Worm (Caenorhabditis elegans) whole organism, midembryonic: ENCODE measurements around the gene C12D5.4.

Experiments
- T22C8.4 ChIP-seq: fragments of 200-800 bp; sonication (Bioruptor generic); IDR thresholded peaks from 2 replicates; pipeline ENCODE4 v1.3.6; 2022; ENCODE audit warnings: missing genetic modification characterization, missing compliant biosample characterization
- cog-1 ChIP-seq: sonication (generic microtip); optimal IDR thresholded peaks from 2 replicates; lab custom pipeline; 2016; ENCODE audit warnings: missing genetic modification characterization, missing compliant biosample characterization
- flt-1 ChIP-seq: fragments of 200-800 bp; sonication (Bioruptor generic); IDR thresholded peaks from 2 replicates; pipeline ENCODE4 v1.3.6; 2022; ENCODE audit warnings: missing genetic modification characterization, missing compliant biosample characterization
- klf-2 ChIP-seq: fragments of 200-800 bp; sonication (Bioruptor generic); conservative IDR thresholded peaks from 2 replicates; pipeline ENCODE4 v1.3.6; 2022; ENCODE audit warnings: missing genetic modification reagents, missing genetic modification characterization, missing compliant biosample characterization
- med-1 ChIP-seq: sonication (generic microtip); optimal IDR thresholded peaks from 2 replicates; lab custom pipeline; 2017; ENCODE audit warnings: missing genetic modification characterization, mild to moderate bottlenecking, missing compliant biosample characterization, antibody characterized with exemption, missing genetic modification reagents; ENCODE audit not compliant: insufficient read depth
- ref-1 ChIP-seq: fragments of 200-800 bp; sonication (Bioruptor generic); conservative IDR thresholded peaks from 2 replicates; pipeline ENCODE4 v1.3.6; 2022; ENCODE audit warnings: missing genetic modification reagents, missing genetic modification characterization, missing compliant biosample characterization
- tab-1 ChIP-seq: fragments of 200-800 bp; sonication (Bioruptor generic); IDR thresholded peaks from 2 replicates; pipeline ENCODE4 v1.3.6; 2022; ENCODE audit warnings: missing genetic modification characterization, missing compliant biosample characterization
- ztf-23 ChIP-seq: fragments of 200-800 bp; sonication (Bioruptor generic); IDR thresholded peaks from 2 replicates; pipeline ENCODE4 v1.3.6; 2022; ENCODE audit warnings: missing genetic modification reagents, missing genetic modification characterization, missing compliant biosample characterization
- ztf-29 ChIP-seq: fragments of 200-800 bp; sonication (Bioruptor generic); IDR thresholded peaks from 2 replicates; pipeline ENCODE4 v1.3.6; 2022; ENCODE audit warnings: missing genetic modification reagents, missing genetic modification characterization, missing compliant biosample characterization

The C12D5.4 gene

ce11 chrV:7672258-7672657, at the start of gene C12D5.4:
TSS of gene C12D5.4 (plus strand) at chrV:7672558.
- TF ChIP-seq ztf-23 (GFP tag; lab: Robert Waterston, UW), result no peak
- no peak for TF ChIP-seq klf-2 (GFP tag; lab: Robert Waterston, UW)
- TF ChIP-seq ref-1 (GFP tag; lab: Robert Waterston, UW), result no peak
- TF ChIP-seq med-1 (GFP tag; lab: Kevin White, UChicago), result no peak
- TF ChIP-seq flt-1 (GFP tag; lab: Robert Waterston, UW), result no peak
- TF ChIP-seq ztf-29 (GFP tag; lab: Robert Waterston, UW), result no peak
- TF ChIP-seq tab-1 (GFP tag; lab: Robert Waterston, UW), result no peak
- TF ChIP-seq cog-1 (tag; lab: Kevin White, UChicago), result no peak
- TF ChIP-seq T22C8.4 (GFP tag; lab: Robert Waterston, UW), result no peak

DNA sequence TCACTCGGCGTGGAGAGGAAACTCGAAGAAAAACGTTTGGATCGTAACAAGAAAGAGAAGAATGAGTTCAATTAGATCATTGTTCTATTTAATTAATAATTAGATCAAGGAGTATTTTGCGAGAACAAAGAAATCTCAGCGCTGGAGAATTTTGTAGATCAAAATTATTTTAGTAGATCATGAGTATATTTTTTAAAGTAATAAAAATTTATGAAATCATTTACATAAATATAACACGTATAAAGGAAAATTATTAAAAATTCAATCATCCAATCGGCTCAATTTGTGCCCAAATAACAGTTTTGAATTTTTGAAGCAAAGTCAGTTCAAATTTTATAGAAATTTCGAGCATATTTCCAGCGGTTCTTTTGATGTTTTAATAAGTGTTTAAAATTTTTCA, 48.2 kb upstream of the C12D5.4 start, which contains the start of gene C50E3.13:
Gene C50E3.13 (minus strand): TSS at position 101 of the 400 bp plus-strand sequence.
- TF ChIP-seq ztf-29 (GFP tag; lab: Robert Waterston, UW) (no peak), tab-1 (GFP tag; lab: Robert Waterston, UW) (no peak), ref-1 (GFP tag; lab: Robert Waterston, UW) (no peak), med-1 (GFP tag; lab: Kevin White, UChicago) (no peak), ztf-23 (GFP tag; lab: Robert Waterston, UW) (no peak), flt-1 (GFP tag; lab: Robert Waterston, UW) (no peak)

DNA sequence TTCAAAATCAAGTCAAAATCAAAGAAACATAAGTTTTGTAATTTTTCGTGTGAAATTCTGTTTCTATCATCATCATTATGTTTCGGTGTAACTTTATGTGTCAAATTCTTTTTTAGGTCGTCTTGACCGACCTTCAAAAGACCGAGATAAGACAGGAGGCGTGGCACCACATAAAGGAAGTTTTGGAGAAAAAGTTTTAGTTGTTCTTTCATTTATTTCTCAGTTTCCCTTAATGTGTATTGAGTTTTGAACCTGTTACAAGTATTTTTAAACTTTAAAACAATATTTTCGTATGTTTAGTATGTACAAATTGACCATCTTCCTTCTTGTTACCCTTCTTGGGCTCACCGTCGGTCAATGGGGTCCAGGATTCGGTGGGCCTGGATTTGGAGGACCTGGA, 47.7 kb upstream of the C12D5.4 start, which contains the start of gene grsp-4:
Gene grsp-4 (plus strand): TSS at position 301 of the 400 bp plus-strand sequence.
- no peak for TF ChIP-seq flt-1 (GFP tag; lab: Robert Waterston, UW)

DNA sequence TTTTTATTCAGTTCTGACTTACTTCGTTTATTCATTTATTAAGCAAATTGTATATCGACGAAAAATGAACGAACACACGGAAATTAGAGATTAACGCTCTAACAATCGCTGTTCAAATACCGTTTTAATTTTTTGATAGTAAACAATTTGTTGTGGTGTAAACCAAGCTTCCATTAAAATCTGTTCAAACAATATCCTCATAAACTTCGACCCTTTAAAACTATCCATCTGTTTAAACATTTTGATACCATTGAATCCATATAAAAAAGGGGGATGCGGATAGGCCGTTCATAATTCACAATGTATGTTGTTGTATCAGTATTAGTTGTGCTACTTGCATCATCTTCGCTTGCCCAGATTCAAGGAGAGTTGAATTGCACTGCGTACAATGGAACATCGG, 45.8 kb upstream of the C12D5.4 start, which contains the start of gene F07C4.6:
Gene F07C4.6 (plus strand): TSS at position 301 of the 400 bp plus-strand sequence.
- TF ChIP-seq T22C8.4 (GFP tag; lab: Robert Waterston, UW) (no peak), klf-2 (GFP tag; lab: Robert Waterston, UW) (no peak), flt-1 (GFP tag; lab: Robert Waterston, UW) (no peak), ztf-23 (GFP tag; lab: Robert Waterston, UW) (no peak)

- no peak for TF ChIP-seq T22C8.4 (GFP tag; lab: Robert Waterston, UW)
Measured at ce11 chrV:7629504-7629903, 42.9 kb upstream of the C12D5.4 start, which contains the start of gene srd-30. TSS of gene srd-30 (plus strand) at chrV:7629804.

- TF ChIP-seq klf-2 (GFP tag; lab: Robert Waterston, UW), result no peak
- TF ChIP-seq ztf-23 (GFP tag; lab: Robert Waterston, UW), result no peak
- no peak for TF ChIP-seq ref-1 (GFP tag; lab: Robert Waterston, UW)
- no peak for TF ChIP-seq T22C8.4 (GFP tag; lab: Robert Waterston, UW)
- no peak for TF ChIP-seq flt-1 (GFP tag; lab: Robert Waterston, UW)
- TF ChIP-seq med-1 (GFP tag; lab: Kevin White, UChicago), result no peak
- no peak for TF ChIP-seq cog-1 (tag; lab: Kevin White, UChicago)
- no peak for TF ChIP-seq tab-1 (GFP tag; lab: Robert Waterston, UW)
- TF ChIP-seq ztf-29 (GFP tag; lab: Robert Waterston, UW), result no peak
Measured at ce11 chrV:7631732-7632131, 40.6 kb upstream of the C12D5.4 start, which contains the start of gene srd-25. TSS of gene srd-25 (plus strand) at chrV:7632032.

DNA sequence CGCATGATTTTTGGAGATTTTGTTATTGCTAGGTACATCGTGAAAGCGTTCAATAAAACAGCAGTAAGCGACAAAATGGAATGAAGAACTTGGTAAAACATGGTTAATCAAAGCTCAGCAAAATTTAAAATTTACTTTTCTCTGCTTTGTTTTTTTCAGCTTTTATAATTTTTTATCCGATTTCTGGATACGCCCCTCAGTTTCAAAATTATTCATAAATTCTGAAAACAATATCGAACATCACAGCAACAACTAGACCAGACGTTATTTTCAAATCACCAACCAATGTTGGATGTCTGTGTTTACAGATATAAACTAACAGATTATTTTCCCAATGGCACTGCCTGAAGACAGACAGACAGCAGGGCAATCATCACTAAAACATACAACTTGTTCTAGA, 37.7 kb upstream of the C12D5.4 start, which contains the start of gene srd-31:
Gene srd-31 (minus strand): TSS at position 101 of the 400 bp plus-strand sequence.
- no peak for TF ChIP-seq ztf-29 (GFP tag; lab: Robert Waterston, UW)

DNA sequence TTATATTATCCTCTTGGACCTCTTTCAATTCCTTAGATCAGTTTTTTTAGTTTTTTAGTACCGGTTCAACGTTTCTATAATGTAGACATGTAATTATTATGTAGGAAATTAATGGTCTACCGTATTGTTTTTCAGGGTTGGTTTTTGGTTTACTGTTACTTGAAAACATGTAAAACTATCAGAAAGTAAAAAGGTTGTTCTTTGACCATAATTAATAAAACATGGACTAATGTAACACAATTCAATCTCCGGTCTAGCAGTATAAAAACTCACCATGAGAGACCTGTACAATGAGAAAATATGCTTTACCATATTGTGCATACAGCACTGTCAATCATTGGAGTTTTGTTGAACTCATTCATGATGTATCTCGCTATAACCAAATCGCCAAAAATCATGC, 36.9 kb upstream of the C12D5.4 start, which contains the start of gene srd-29:
Gene srd-29 (plus strand): TSS at position 301 of the 400 bp plus-strand sequence.
- TF ChIP-seq T22C8.4 (GFP tag; lab: Robert Waterston, UW), result no peak
- TF ChIP-seq ztf-29 (GFP tag; lab: Robert Waterston, UW), result no peak
- TF ChIP-seq ref-1 (GFP tag; lab: Robert Waterston, UW), result no peak
- no peak for TF ChIP-seq klf-2 (GFP tag; lab: Robert Waterston, UW)
- no peak for TF ChIP-seq flt-1 (GFP tag; lab: Robert Waterston, UW)

DNA sequence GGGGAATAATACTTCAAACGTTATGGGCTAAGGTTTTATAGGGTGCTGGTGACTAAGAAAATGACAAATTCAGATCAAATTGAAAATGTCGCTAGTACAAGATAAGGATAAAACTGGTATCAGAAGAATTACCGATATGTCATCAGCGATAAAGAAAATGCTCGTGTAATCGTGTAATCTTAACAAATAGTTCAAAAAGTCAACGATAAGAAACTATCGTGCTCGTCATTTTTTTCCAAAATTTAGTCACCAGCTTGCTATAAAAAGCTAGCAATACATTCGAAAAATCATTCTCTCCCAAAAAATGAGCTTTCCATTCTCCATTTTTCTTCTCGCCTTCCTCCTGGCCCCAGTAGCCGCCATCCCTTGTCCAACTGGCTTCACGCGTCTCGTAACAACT, 34.6 kb upstream of the C12D5.4 start, which contains the start of gene clec-45:
Gene clec-45 (plus strand): TSS at position 301 of the 400 bp plus-strand sequence.
- no peak for TF ChIP-seq ztf-29 (GFP tag; lab: Robert Waterston, UW)
- no peak for TF ChIP-seq T22C8.4 (GFP tag; lab: Robert Waterston, UW)
- no peak for TF ChIP-seq klf-2 (GFP tag; lab: Robert Waterston, UW)
- TF ChIP-seq ztf-23 (GFP tag; lab: Robert Waterston, UW), result no peak
- TF ChIP-seq flt-1 (GFP tag; lab: Robert Waterston, UW), result no peak
- TF ChIP-seq cog-1 (tag; lab: Kevin White, UChicago), result no peak
- TF ChIP-seq tab-1 (GFP tag; lab: Robert Waterston, UW), result no peak
- TF ChIP-seq med-1 (GFP tag; lab: Kevin White, UChicago), result no peak
- no peak for TF ChIP-seq ref-1 (GFP tag; lab: Robert Waterston, UW)

- no peak for TF ChIP-seq cog-1 (tag; lab: Kevin White, UChicago)
Measured at ce11 chrV:7639356-7639755, 33.0 kb upstream of the C12D5.4 start.

ce11 chrV:7639787-7640186, 32.6 kb upstream of the C12D5.4 start, which contains the start of gene F07C4.10:
TSS of gene F07C4.10 (minus strand) at chrV:7639887.
- TF ChIP-seq ztf-29 (GFP tag; lab: Robert Waterston, UW) (no peak), tab-1 (GFP tag; lab: Robert Waterston, UW) (no peak), T22C8.4 (GFP tag; lab: Robert Waterston, UW) (no peak), klf-2 (GFP tag; lab: Robert Waterston, UW) (no peak), cog-1 (tag; lab: Kevin White, UChicago) (no peak), flt-1 (GFP tag; lab: Robert Waterston, UW) (no peak)
